Worm (Caenorhabditis elegans): Measurements from ENCODE around the gene T19C3.7.

The T19C3.7 gene

DNA sequence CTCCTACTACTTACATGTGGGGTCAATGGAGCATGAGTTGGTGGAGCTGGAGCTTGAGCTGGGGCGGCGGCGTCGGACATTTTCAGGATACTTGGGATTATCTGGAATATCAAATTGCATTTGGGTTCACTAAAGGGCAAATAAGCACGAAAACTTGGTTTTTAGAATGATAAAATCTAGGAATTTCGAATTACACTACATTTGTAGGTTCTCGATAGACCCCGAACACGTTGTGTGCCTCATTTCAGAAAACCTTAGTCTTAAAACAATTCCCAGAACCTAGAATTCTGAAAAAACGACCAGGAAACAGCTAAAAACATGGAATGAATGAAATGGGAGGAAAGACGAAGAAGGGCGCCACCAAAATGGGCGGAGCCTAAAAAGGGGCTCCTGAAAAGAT, 21.5 kb downstream of the T19C3.7 start, which contains the start of gene T19C3.3:
Gene T19C3.3, minus strand, starts transcription at position 101 of the 400 bp plus-strand sequence.
- TF ChIP-seq unc-62 (GFP tag; optimal IDR thresholded peaks at IDR 0.05) (no peak), drap-1 (GFP tag; optimal IDR thresholded peaks at IDR 0.05) (no peak), lin-13 (tag; optimal IDR thresholded peaks at IDR 0.05) (no peak), unc-120 (tag; optimal IDR thresholded peaks at IDR 0.05; ENCODE audit: poor library complexity, severe bottlenecking) (no peak), nhr-12 (tag; optimal IDR thresholded peaks at IDR 0.05) (no peak), nhr-76 (tag; optimal IDR thresholded peaks at IDR 0.05) (no peak), nhr-28 (tag; optimal IDR thresholded peaks at IDR 0.05) (no peak), mls-2 (tag; optimal IDR thresholded peaks at IDR 0.05) (no peak), sptf-1 (tag; optimal IDR thresholded peaks at IDR 0.05) (no peak), blmp-1 (tag; optimal IDR thresholded peaks at IDR 0.05) (no peak), pha-4 (tag; optimal IDR thresholded peaks at IDR 0.05) (no peak), ces-1 (GFP tag; optimal IDR thresholded peaks at IDR 0.05) (no peak), snpc-4 (tag; optimal IDR thresholded peaks at IDR 0.05) (no peak)

ce11 chrIII:612759-613158, 23.2 kb downstream of the T19C3.7 start:
- TF ChIP-seq sem-2 (GFP tag; optimal IDR thresholded peaks at IDR 0.05) = no peak
- TF ChIP-seq ceh-43 (GFP tag; optimal IDR thresholded peaks at IDR 0.05) = no peak
- TF ChIP-seq ces-1 (GFP tag; optimal IDR thresholded peaks at IDR 0.05) = peak; percentile 53
- TF ChIP-seq nhr-76 (tag; optimal IDR thresholded peaks at IDR 0.05) = no peak
- TF ChIP-seq unc-39 (tag; optimal IDR thresholded peaks at IDR 0.05) = no peak
- no peak for TF ChIP-seq lsy-2 (tag; optimal IDR thresholded peaks at IDR 0.05)
- TF ChIP-seq blmp-1 (tag; optimal IDR thresholded peaks at IDR 0.05) = no peak
- no peak for TF ChIP-seq tbx-8 (GFP tag; optimal IDR thresholded peaks at IDR 0.05)

DNA sequence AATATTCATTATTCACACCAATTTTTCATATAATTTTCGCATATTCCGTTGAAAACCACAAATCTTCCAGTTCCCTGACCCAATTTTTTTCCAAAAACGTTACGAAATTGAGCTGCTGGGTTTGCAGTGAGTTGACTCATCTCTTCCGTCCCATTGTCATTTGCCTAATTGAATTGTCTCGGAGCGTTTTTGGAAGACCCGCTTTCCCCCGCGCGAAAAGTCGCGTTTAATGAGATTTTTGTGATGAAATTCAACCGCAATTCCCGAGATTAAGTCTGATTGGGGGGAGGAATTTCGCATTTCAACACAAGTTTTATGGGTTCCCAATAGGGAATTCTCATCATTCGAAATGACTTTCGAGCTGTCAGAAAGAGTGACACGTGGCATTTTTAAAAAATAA, 24.1 kb downstream of the T19C3.7 start:
- TF ChIP-seq tbx-8 (GFP tag; optimal IDR thresholded peaks at IDR 0.05) (no peak), ces-1 (GFP tag; optimal IDR thresholded peaks at IDR 0.05) (peak; percentile 96)

- TF ChIP-seq M03D4.4 (tag; optimal IDR thresholded peaks at IDR 0.05) (no peak), drap-1 (GFP tag; optimal IDR thresholded peaks at IDR 0.05) (no peak)
These were observed 26.4 kb downstream of the T19C3.7 start, which contains the start of gene best-17 for ce11 chrIII:609549-609948. TSS of gene best-17 (minus strand) at chrIII:609649.

DNA sequence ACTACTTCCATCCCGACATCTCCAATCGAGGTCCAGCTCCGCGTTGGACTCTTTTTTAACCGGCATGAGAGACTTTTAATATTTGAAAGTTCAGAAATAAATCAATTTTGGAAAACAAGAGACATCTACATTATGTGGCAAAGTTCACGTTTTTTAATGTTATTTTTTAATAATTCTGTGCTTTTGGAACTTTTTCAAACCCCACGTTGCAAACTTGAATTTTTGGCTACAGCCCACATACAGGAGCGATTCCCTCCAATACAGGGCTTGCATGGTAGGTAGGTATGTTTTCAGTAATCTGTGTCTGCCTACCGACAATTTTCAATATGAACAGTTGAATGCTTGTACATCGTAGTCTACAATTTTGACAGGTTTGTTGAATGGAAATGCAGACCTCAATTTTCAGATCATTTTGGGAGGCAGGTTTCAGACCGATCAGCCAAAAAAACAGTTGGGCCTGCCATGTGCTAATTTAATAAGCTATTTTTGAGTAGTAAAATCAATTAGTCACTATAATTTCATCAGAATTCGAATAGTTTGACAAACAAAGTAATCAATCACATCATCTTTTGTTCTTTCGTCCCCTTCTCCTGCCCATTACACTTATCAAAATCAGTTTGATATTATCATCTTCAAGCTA, 30.4 kb downstream of the T19C3.7 start, which contains the start of the genes Y55B1AR.4 and ttr-7:
Gene Y55B1AR.4, minus strand, starts transcription at position 101 of the 640 bp plus-strand sequence.
Gene ttr-7, plus strand, starts transcription at position 590 of the 640 bp plus-strand sequence.
- no peak for TF ChIP-seq ham-2 (GFP tag; optimal IDR thresholded peaks at IDR 0.05)
- no peak for TF ChIP-seq bed-3 (GFP tag; optimal IDR thresholded peaks at IDR 0.05)
- TF ChIP-seq M03D4.4 (tag; optimal IDR thresholded peaks at IDR 0.05) = no peak
- no peak for TF ChIP-seq cnd-1 (tag; optimal IDR thresholded peaks at IDR 0.05)
- no peak for TF ChIP-seq unc-39 (tag; optimal IDR thresholded peaks at IDR 0.05)
- TF ChIP-seq snpc-4 (tag; optimal IDR thresholded peaks at IDR 0.05) = no peak
- TF ChIP-seq sptf-1 (tag; optimal IDR thresholded peaks at IDR 0.05) = no peak
- no peak for TF ChIP-seq tbx-8 (GFP tag; optimal IDR thresholded peaks at IDR 0.05)
- no peak for TF ChIP-seq unc-62 (GFP tag; optimal IDR thresholded peaks at IDR 0.05)
- no peak for TF ChIP-seq pha-4 (tag; optimal IDR thresholded peaks at IDR 0.05)
- no peak for TF ChIP-seq nhr-12 (tag; optimal IDR thresholded peaks at IDR 0.05)
- no peak for TF ChIP-seq ces-1 (GFP tag; optimal IDR thresholded peaks at IDR 0.05)
- TF ChIP-seq unc-120 (tag; optimal IDR thresholded peaks at IDR 0.05; ENCODE audit: poor library complexity, severe bottlenecking) = no peak
- TF ChIP-seq elt-3 (tag; optimal IDR thresholded peaks at IDR 0.05) = no peak
- no peak for TF ChIP-seq elt-1 (tag; optimal IDR thresholded peaks at IDR 0.05; ENCODE audit: borderline replicate concordance, insufficient read depth)
- no peak for TF ChIP-seq ceh-83 (GFP tag; optimal IDR thresholded peaks at IDR 0.05)
- no peak for TF ChIP-seq ceh-39 (tag; optimal IDR thresholded peaks at IDR 0.05)
- no peak for TF ChIP-seq lin-32 (GFP tag; optimal IDR thresholded peaks at IDR 0.05)
- no peak for TF ChIP-seq sem-2 (GFP tag; optimal IDR thresholded peaks at IDR 0.05)

DNA sequence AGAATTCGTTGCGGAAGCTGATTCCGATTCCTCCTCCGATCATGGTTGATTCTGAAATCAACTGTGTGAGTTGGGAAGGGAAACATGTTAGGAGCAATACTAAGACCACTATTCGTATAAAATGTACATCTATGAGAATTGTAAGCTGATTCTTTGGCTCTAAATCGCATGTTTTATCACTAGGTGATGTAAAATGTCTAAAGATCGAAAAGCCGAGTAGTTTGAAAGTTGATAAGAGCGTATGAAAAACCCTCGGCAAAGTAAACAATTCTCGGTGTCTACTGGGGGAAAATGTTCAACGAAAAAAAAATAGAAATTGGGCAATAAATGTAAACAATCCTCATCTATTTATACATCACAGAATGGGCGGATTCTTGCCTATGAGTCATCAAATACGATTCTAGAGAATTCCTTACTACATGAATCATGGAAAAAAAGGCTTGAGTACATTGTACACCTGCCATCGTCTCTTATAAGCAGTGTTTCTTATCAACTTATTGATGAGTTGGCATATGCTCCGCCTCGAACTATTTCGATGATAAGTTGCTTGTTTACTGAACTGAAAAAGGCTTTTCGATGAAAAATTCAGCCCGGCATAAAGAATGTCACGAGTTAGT, 35.5 kb downstream of the T19C3.7 start, which contains the start of gene lec-6:
Gene lec-6, minus strand, starts transcription at position 51 of the 617 bp plus-strand sequence.
- no peak for TF ChIP-seq nhr-12 (tag; optimal IDR thresholded peaks at IDR 0.05)
- no peak for TF ChIP-seq lin-32 (GFP tag; optimal IDR thresholded peaks at IDR 0.05)
- TF ChIP-seq nhr-237 (tag; optimal IDR thresholded peaks at IDR 0.05) = no peak
- TF ChIP-seq hlh-1 (tag; optimal IDR thresholded peaks at IDR 0.05) = no peak
- no peak for TF ChIP-seq ham-2 (GFP tag; optimal IDR thresholded peaks at IDR 0.05)
- TF ChIP-seq mep-1 (tag; optimal IDR thresholded peaks at IDR 0.05) = no peak
